Worm (Caenorhabditis elegans): ENCODE data around the gene idpp-15.

- no peak for TF ChIP-seq unc-62 (GFP tag; optimal IDR thresholded peaks at IDR 0.05)
- TF ChIP-seq nhr-11 (tag; optimal IDR thresholded peaks at IDR 0.05): no peak
- TF ChIP-seq snpc-4 (tag; optimal IDR thresholded peaks at IDR 0.05): no peak
- no peak for TF ChIP-seq blmp-1 (tag; optimal IDR thresholded peaks at IDR 0.05; ENCODE audit: insufficient read depth)
- TF ChIP-seq mab-5 (tag; optimal IDR thresholded peaks at IDR 0.05): no peak
- no peak for TF ChIP-seq nhr-237 (tag; optimal IDR thresholded peaks at IDR 0.05)
Observed at ce11 chrIII:8511711-8512110, 13.2 kb upstream of the idpp-15 start.
